Worm (Caenorhabditis elegans) whole organism, L4 larva: ENCODE results near the gene M106.8.

ENCODE experiments used
- D1046.2 ChIP-seq: fragments of 200-800 bp; sonication (Bioruptor generic); IDR thresholded peaks from 2 replicates; pipeline ENCODE4 v1.3.6; 2022; ENCODE audit warnings: missing genetic modification characterization, missing compliant biosample characterization
- F26F4.8 ChIP-seq: fragments of 200-800 bp; sonication (Bioruptor generic); conservative IDR thresholded peaks from 2 replicates; pipeline ENCODE4 v1.3.6; 2022; ENCODE audit warnings: missing genetic modification characterization, missing compliant biosample characterization
- F37D6.2 ChIP-seq: sonication (generic microtip); optimal IDR thresholded peaks from 2 replicates; lab custom pipeline; 2016; ENCODE audit warnings: mild to moderate bottlenecking, missing genetic modification characterization, missing compliant biosample characterization
- F44E2.7 ChIP-seq: fragments of 200-800 bp; sonication (Bioruptor generic); IDR thresholded peaks from 2 replicates; pipeline ENCODE4 v2.1.2; 2022; ENCODE audit warnings: missing genetic modification characterization, missing compliant biosample characterization
- R02D3.7 ChIP-seq: fragments of 150-350 bp; sonication (generic microtip); optimal IDR thresholded peaks from 3 replicates; lab custom pipeline; 2014; ENCODE audit warnings: missing biosample characterization, missing genetic modification characterization
- Y105C5A.15 ChIP-seq: fragments of 200-800 bp; sonication (Bioruptor generic); IDR thresholded peaks from 2 replicates; pipeline ENCODE4 v1.3.6; 2022; ENCODE audit warnings: missing genetic modification characterization, missing compliant biosample characterization
- Y5F2A.4 ChIP-seq: fragments of 200-800 bp; sonication (Bioruptor generic); optimal IDR thresholded peaks from 2 replicates; lab custom pipeline; 2018; ENCODE audit warnings: mild to moderate bottlenecking, missing genetic modification characterization, missing compliant biosample characterization
- ZK337.2 ChIP-seq: fragments of 200-800 bp; sonication (Bioruptor generic); IDR thresholded peaks from 2 replicates; pipeline ENCODE4 v1.3.6; 2022; ENCODE audit warnings: missing genetic modification reagents, missing genetic modification characterization, missing compliant biosample characterization
- aha-1 ChIP-seq: fragments of 150-350 bp; peaks from one replicate; lab custom pipeline; 2014; ENCODE audit warnings: missing biosample characterization, missing genetic modification characterization
- aly-2 ChIP-seq: sonication (generic microtip); optimal IDR thresholded peaks from 2 replicates; lab custom pipeline; 2018; ENCODE audit warnings: missing biosample characterization, missing genetic modification characterization
- ama-1 ChIP-seq: fragments of 150-350 bp; optimal IDR thresholded peaks from 2 replicates; lab custom pipeline; 2014; ENCODE audit warnings: inconsistent platforms, mixed read lengths
- arid-1 ChIP-seq: fragments of 200-800 bp; sonication (Bioruptor generic); conservative IDR thresholded peaks from 2 replicates; pipeline ENCODE4 v1.3.6; 2022; ENCODE audit warnings: missing genetic modification reagents, missing genetic modification characterization, missing compliant biosample characterization
- ceh-44 ChIP-seq: fragments of 200-800 bp; sonication (Bioruptor generic); IDR thresholded peaks from 2 replicates; pipeline ENCODE4 v1.3.6; 2022; ENCODE audit warnings: missing genetic modification reagents, missing genetic modification characterization, missing compliant biosample characterization
- daf-12 ChIP-seq: fragments of 150-350 bp; optimal IDR thresholded peaks from 2 replicates; lab custom pipeline; 2014; ENCODE audit warnings: missing biosample characterization, missing genetic modification reagents, missing genetic modification characterization
- daf-16 ChIP-seq, 3 experiments: sonication (generic microtip); optimal IDR thresholded peaks; 2 replicates each; lab custom pipeline; 2016 to 2017; ENCODE audit warnings: missing genetic modification characterization in 3 of 3, missing genetic modification reagents in 3 of 3, mild to moderate bottlenecking in 2 of 3, missing compliant biosample characterization in 2 of 3, missing biosample characterization in 1 of 3, moderate library complexity in 1 of 3
- daf-19 ChIP-seq: fragments of 200-800 bp; sonication (Bioruptor generic); conservative IDR thresholded peaks from 2 replicates; pipeline ENCODE4 v1.3.6; 2022; ENCODE audit warnings: missing genetic modification characterization, missing compliant biosample characterization
- daf-8 ChIP-seq: fragments of 200-800 bp; sonication (Bioruptor generic); IDR thresholded peaks from 2 replicates; pipeline ENCODE4 v1.3.6; 2022; ENCODE audit warnings: missing genetic modification characterization, missing compliant biosample characterization
- dmd-8 ChIP-seq: fragments of 200-800 bp; sonication (Bioruptor generic); IDR thresholded peaks from 2 replicates; pipeline ENCODE4 v1.3.6; 2022; ENCODE audit warnings: missing genetic modification characterization, missing compliant biosample characterization
- duxl-1 ChIP-seq: sonication (generic microtip); optimal IDR thresholded peaks from 2 replicates; lab custom pipeline; 2016; ENCODE audit warnings: mild to moderate bottlenecking, missing genetic modification characterization, moderate library complexity, missing compliant biosample characterization; ENCODE audit not compliant: poor library complexity
- dve-1 ChIP-seq: sonication (generic microtip); optimal IDR thresholded peaks from 2 replicates; lab custom pipeline; 2017; ENCODE audit warnings: antibody characterized with exemption, mild to moderate bottlenecking, missing genetic modification characterization, missing compliant biosample characterization; ENCODE audit not compliant: insufficient read depth
- fkh-10 ChIP-seq: fragments of 150-350 bp; optimal IDR thresholded peaks from 2 replicates; lab custom pipeline; 2014; ENCODE audit warnings: missing biosample characterization, missing genetic modification reagents, missing genetic modification characterization
- gei-8 ChIP-seq: fragments of 200-800 bp; sonication (Bioruptor generic); optimal IDR thresholded peaks from 2 replicates; lab custom pipeline; 2018; ENCODE audit warnings: mild to moderate bottlenecking, missing genetic modification characterization, missing compliant biosample characterization
- hif-1 ChIP-seq, 2 experiments: sonication (generic microtip); optimal IDR thresholded peaks; 2 replicates each; lab custom pipeline; 2016 to 2017; ENCODE audit warnings: missing compliant biosample characterization in 2 of 2, missing genetic modification characterization in 2 of 2, missing genetic modification reagents in 2 of 2, missing genotype in 2 of 2, mild to moderate bottlenecking in 1 of 2
- hlh-11 ChIP-seq: fragments of 200-800 bp; sonication (Bioruptor generic); optimal IDR thresholded peaks from 2 replicates; lab custom pipeline; 2018; ENCODE audit warnings: mild to moderate bottlenecking, missing genetic modification characterization, missing compliant biosample characterization
- lin-1 ChIP-seq: fragments of 200-800 bp; sonication (Bioruptor generic); IDR thresholded peaks from 2 replicates; pipeline ENCODE4 v1.3.6; 2022; ENCODE audit warnings: missing genetic modification reagents, missing genetic modification characterization, missing compliant biosample characterization
- lin-13 ChIP-seq: fragments of 150-350 bp; optimal IDR thresholded peaks from 2 replicates; lab custom pipeline; 2014; ENCODE audit warnings: missing biosample characterization, missing genetic modification reagents, missing genetic modification characterization
- lin-38 ChIP-seq: fragments of 200-800 bp; sonication (Bioruptor generic); IDR thresholded peaks from 2 replicates; pipeline ENCODE4 v1.3.6; 2022; ENCODE audit warnings: missing genetic modification reagents, missing genetic modification characterization, missing compliant biosample characterization
- lsy-2 ChIP-seq, 2 experiments: fragments of 150-350 bp in 1 of 2; sonication (generic microtip) in 1 of 2; optimal IDR thresholded peaks; 2 replicates each; lab custom pipeline; 2014 to 2017; ENCODE audit warnings: missing biosample characterization in 2 of 2, missing genetic modification characterization in 2 of 2
- mes-2 ChIP-seq: sonication (generic microtip); optimal IDR thresholded peaks from 2 replicates; lab custom pipeline; 2016; ENCODE audit warnings: missing genotype, mild to moderate bottlenecking, missing genetic modification characterization, missing compliant biosample characterization; ENCODE audit not compliant: poor library complexity, severe bottlenecking
- nhr-10 ChIP-seq: fragments of 150-350 bp; optimal IDR thresholded peaks from 2 replicates; lab custom pipeline; 2014; ENCODE audit warnings: missing biosample characterization, missing genetic modification characterization
- nhr-237 ChIP-seq: sonication (generic microtip); optimal IDR thresholded peaks from 2 replicates; lab custom pipeline; 2017; ENCODE audit warnings: missing biosample characterization, missing genetic modification characterization
- nhr-48 ChIP-seq: sonication (generic microtip); optimal IDR thresholded peaks from 2 replicates; lab custom pipeline; 2016; ENCODE audit warnings: mild to moderate bottlenecking, missing genetic modification characterization, missing compliant biosample characterization
- nhr-6 ChIP-seq: fragments of 150-350 bp; optimal IDR thresholded peaks from 2 replicates; lab custom pipeline; 2014; ENCODE audit warnings: missing biosample characterization, missing genetic modification characterization
- php-3 ChIP-seq: fragments of 200-800 bp; sonication (Bioruptor generic); IDR thresholded peaks from 2 replicates; pipeline ENCODE4 v1.3.6; 2022; ENCODE audit warnings: missing genetic modification reagents, missing genetic modification characterization, missing compliant biosample characterization
- pqm-1 ChIP-seq: sonication (generic microtip); optimal IDR thresholded peaks from 2 replicates; lab custom pipeline; 2017; ENCODE audit warnings: missing biosample characterization, missing genetic modification characterization
- rbr-2 ChIP-seq: sonication (generic microtip); optimal IDR thresholded peaks from 2 replicates; lab custom pipeline; 2016; ENCODE audit warnings: missing genotype, missing genetic modification characterization, missing compliant biosample characterization
- set-16 ChIP-seq: fragments of 200-800 bp; sonication (Bioruptor generic); IDR thresholded peaks from 2 replicates; pipeline ENCODE4 v1.3.6; 2022; ENCODE audit warnings: missing genetic modification reagents, missing genetic modification characterization, missing compliant biosample characterization
- skn-1 ChIP-seq: fragments of 150-350 bp; optimal IDR thresholded peaks from 2 replicates; lab custom pipeline; 2014; ENCODE audit warnings: missing biosample characterization, missing genetic modification characterization
- snpc-1.2 ChIP-seq: fragments of 200-800 bp; sonication (Bioruptor generic); IDR thresholded peaks from 2 replicates; pipeline ENCODE4 v1.3.6; 2022; ENCODE audit warnings: missing genetic modification reagents, missing genetic modification characterization, missing compliant biosample characterization
- snpc-4 ChIP-seq: fragments of 150-350 bp; optimal IDR thresholded peaks from 2 replicates; lab custom pipeline; 2014; ENCODE audit warnings: missing biosample characterization, missing genetic modification characterization
- spr-1 ChIP-seq: sonication (generic microtip); optimal IDR thresholded peaks from 2 replicates; lab custom pipeline; 2016; ENCODE audit warnings: mild to moderate bottlenecking, missing genetic modification characterization, missing compliant biosample characterization
- spr-3 ChIP-seq: fragments of 200-800 bp; sonication (Bioruptor generic); optimal IDR thresholded peaks from 2 replicates; lab custom pipeline; 2018; ENCODE audit warnings: mild to moderate bottlenecking, missing genetic modification characterization, missing compliant biosample characterization
- tag-97 ChIP-seq: fragments of 200-800 bp; sonication (Bioruptor generic); IDR thresholded peaks from 2 replicates; pipeline ENCODE4 v1.3.6; 2022; ENCODE audit warnings: missing genetic modification characterization, missing compliant biosample characterization
- unc-130 ChIP-seq: sonication (generic microtip); optimal IDR thresholded peaks from 2 replicates; lab custom pipeline; 2016; ENCODE audit warnings: missing genetic modification reagents, missing genetic modification characterization, missing compliant biosample characterization
- unc-39 ChIP-seq: sonication (generic microtip); optimal IDR thresholded peaks from 2 replicates; lab custom pipeline; 2017; ENCODE audit warnings: missing biosample characterization, missing genetic modification characterization
- unc-62 ChIP-seq, 3 experiments: fragments of 150-350 bp in 1 of 3; sonication (generic microtip); optimal IDR thresholded peaks in 2 of 3; peaks in 1 of 3; 1 replicate in 1 of 3; 2 replicates in 2 of 3; lab custom pipeline; 2014 to 2017; ENCODE audit warnings: missing biosample characterization in 3 of 3, missing genetic modification characterization in 3 of 3, missing genetic modification reagents in 3 of 3, missing genotype in 1 of 3
- zip-2 ChIP-seq: fragments of 150-350 bp; optimal IDR thresholded peaks from 2 replicates; lab custom pipeline; 2014; ENCODE audit warnings: missing biosample characterization, missing genetic modification characterization
- ztf-7 ChIP-seq: fragments of 150-350 bp; optimal IDR thresholded peaks from 2 replicates; lab custom pipeline; 2014; ENCODE audit warnings: missing biosample characterization, missing genetic modification characterization

The M106.8 gene

DNA sequence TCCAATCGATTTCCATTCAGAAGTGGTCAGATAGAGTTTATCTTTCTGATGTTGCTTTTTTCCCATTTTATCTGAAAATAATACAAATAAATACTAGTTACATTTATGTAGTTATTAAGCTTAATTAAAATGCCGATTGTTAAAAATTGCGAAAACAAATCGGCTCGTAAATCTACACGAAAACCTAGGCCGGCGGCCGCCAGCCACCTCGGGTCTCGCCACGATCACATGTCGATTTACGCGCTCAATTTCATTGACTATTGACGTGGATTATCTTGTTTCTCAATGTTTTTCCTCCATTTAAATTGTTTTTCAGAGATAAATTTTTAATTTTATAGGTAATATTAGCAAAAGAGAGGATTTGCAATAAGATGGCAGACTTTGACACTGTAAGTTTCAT is 29.1 kb upstream of the M106.8 start, which contains the start of the genes cyn-4 and copz-1 (continued):
- TF ChIP-seq unc-130 (GFP tag; lab: Kevin White, UChicago): peak; percentile 92
- TF ChIP-seq daf-12 (tag; lab: Kevin White, UChicago): no peak
- TF ChIP-seq nhr-6: peak; percentile 66
- peak; percentile 69 for TF ChIP-seq lin-38
- peak in 1 of 2 experiments; percentile 88 for TF ChIP-seq hif-1 (tag; optimal IDR thresholded peaks at IDR 0.05; lab: Kevin White, UChicago)
- TF ChIP-seq daf-19 (GFP tag; lab: Robert Waterston, UW): no peak
- TF ChIP-seq R02D3.7 (tag; lab: Kevin White, UChicago): peak; percentile 92
- peak; percentile 50 for TF ChIP-seq duxl-1
- TF ChIP-seq mes-2 (tag; lab: Kevin White, UChicago): peak; percentile 98
- no peak for TF ChIP-seq set-16 (GFP tag; lab: Robert Waterston, UW)
- no peak for TF ChIP-seq Y5F2A.4 (GFP tag; lab: Kevin White, UChicago)
- TF ChIP-seq F26F4.8 (GFP tag; lab: Robert Waterston, UW): no peak
- no peak for TF ChIP-seq daf-16 (GFP tag; optimal IDR thresholded peaks at IDR 0.05; lab: Kevin White, UChicago)
- peak; percentile 51 for TF ChIP-seq daf-16 (tag; optimal IDR thresholded peaks at IDR 0.05; lab: Kevin White, UChicago)
- TF ChIP-seq tag-97 (GFP tag; lab: Robert Waterston, UW): no peak
- TF ChIP-seq spr-3 (GFP tag; lab: Kevin White, UChicago): no peak
- TF ChIP-seq unc-39: no peak
- TF ChIP-seq ztf-7 (tag; lab: Kevin White, UChicago): no peak
- no peak for TF ChIP-seq snpc-1.2 (GFP tag; lab: Robert Waterston, UW)
- no peak for TF ChIP-seq F44E2.7 (GFP tag; lab: Robert Waterston, UW)
- TF ChIP-seq D1046.2: no peak
- TF ChIP-seq dve-1 (tag; lab: Kevin White, UChicago): peak; percentile 70
- TF ChIP-seq daf-8: no peak
- TF ChIP-seq fkh-10: peak; percentile 49
- TF ChIP-seq rbr-2 (tag; lab: Kevin White, UChicago): peak; percentile 69
- TF ChIP-seq zip-2 (tag; lab: Kevin White, UChicago): no peak
- 0 out of 2 replicates have a peak, but pooled peaks have one; percentile 30 for TF ChIP-seq ceh-44 (GFP tag; lab: Robert Waterston, UW)
- no peak for TF ChIP-seq dmd-8
- TF ChIP-seq php-3 (GFP tag; lab: Robert Waterston, UW): no peak
- TF ChIP-seq aly-2: no peak

DNA sequence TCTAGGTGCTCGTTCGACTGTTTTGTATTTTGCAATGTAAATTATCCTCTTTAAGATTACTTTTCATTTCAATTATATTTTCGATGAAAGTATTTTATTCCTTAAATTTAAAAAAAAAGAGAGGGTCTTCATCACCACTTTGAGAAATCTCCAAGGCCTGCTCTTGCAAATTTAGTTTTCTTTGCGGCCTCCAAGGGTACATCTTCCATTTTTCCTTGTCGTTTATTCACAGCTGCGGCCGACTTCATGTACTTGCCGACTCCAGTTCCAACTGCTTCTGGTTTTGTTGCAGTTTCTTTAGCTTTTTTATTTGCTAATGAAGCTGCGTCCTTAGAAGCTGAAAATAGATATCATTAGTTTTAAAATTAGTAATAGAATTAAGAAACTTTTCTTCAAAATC is 27.3 kb upstream of the M106.8 start:
- TF ChIP-seq lsy-2 (tag; optimal IDR thresholded peaks at IDR 0.05; lab: Kevin White, UChicago) (peak in 1 of 2 experiments; percentile 25), gei-8 (GFP tag; lab: Kevin White, UChicago) (no peak), lin-38 (peak; percentile 41; the same call in 1 of the 2 replicates), aha-1 (tag; lab: Kevin White, UChicago) (peak; percentile 57), aly-2 (no peak), ama-1 (lab: Kevin White, UChicago) (peak; percentile 35), nhr-48 (peak; percentile 15)

DNA sequence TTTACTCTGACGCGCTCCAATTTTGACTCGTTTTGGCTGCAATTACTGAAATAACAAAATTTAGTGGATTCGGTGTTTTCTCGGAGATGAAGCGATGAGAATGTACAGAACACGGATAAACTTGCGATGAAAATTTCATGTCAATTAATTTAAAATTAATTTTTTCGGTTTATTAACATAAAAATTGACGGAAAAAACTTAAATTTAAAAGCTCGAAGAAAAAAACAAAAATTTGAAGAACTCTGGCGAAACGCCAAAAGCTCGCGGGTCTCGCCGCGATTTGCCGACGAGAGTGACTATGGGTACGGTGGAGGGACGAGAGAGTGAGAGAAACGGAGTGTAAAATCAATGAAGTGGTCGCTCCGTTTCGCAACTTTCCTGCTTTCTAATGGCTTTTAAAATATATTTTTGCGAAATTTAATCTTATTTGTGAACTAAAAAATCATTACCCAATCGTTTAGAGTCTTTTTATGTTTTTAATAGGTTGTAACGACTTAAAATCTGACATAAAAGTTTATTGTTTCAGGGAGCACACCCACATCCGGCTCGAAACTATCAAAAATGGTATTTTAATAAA is 25.3 kb upstream of the M106.8 start, which contains the start of the genes gmps-1 and cap-2:
Gene gmps-1 (minus strand): TSS at position 51 of the 577 bp plus-strand sequence.
Gene cap-2 (plus strand): TSS at position 527 of the 577 bp plus-strand sequence.
- peak; percentile 95 for TF ChIP-seq hlh-11 (tag; lab: Kevin White, UChicago)
- TF ChIP-seq Y105C5A.15 (GFP tag; lab: Robert Waterston, UW): peak; percentile 56; the same call in 1 of the 2 replicates
- peak; percentile 89 for TF ChIP-seq ZK337.2 (GFP tag; lab: Robert Waterston, UW)
- no peak for TF ChIP-seq skn-1 (tag; lab: Kevin White, UChicago)
- peak; percentile 91 for TF ChIP-seq F37D6.2 (tag; lab: Kevin White, UChicago)
- peak; percentile 100 for TF ChIP-seq lsy-2 (tag; optimal IDR thresholded peaks at IDR 0.05; lab: Kevin White, UChicago)
- TF ChIP-seq duxl-1: peak; percentile 94
- TF ChIP-seq lin-13: peak; percentile 82
- peak; percentile 19 for TF ChIP-seq nhr-10 (tag; lab: Kevin White, UChicago)
- peak; percentile 1 for TF ChIP-seq nhr-237
- peak; percentile 54 for TF ChIP-seq ama-1 (lab: Kevin White, UChicago)
- TF ChIP-seq mes-2 (tag; lab: Kevin White, UChicago): peak; percentile 96
- TF ChIP-seq snpc-4 (tag; lab: Kevin White, UChicago): no peak
- TF ChIP-seq unc-62 (GFP tag; optimal IDR thresholded peaks at IDR 0.05 in 1 of 2; lab: Kevin White, UChicago): peak in 1 of 2 experiments; percentile 58
- TF ChIP-seq unc-62 (tag; optimal IDR thresholded peaks at IDR 0.05; lab: Kevin White, UChicago): no peak
- TF ChIP-seq spr-1 (tag; lab: Kevin White, UChicago): peak; percentile 94
- peak; percentile 86 for TF ChIP-seq lin-1 (GFP tag; lab: Robert Waterston, UW)
- peak; percentile 12 for TF ChIP-seq pqm-1
- TF ChIP-seq arid-1 (GFP tag; lab: Robert Waterston, UW): peak; percentile 97
